Fruit fly (Drosophila melanogaster) whole organism, adult: ENCODE data around the gene Tgt.

Experiments used
- CG11617 ChIP-seq: fragments of 200-800 bp; sonication (Bioruptor generic); optimal IDR thresholded peaks from 2 replicates; lab custom pipeline; 2017; ENCODE audit warnings: mild to moderate bottlenecking, missing biosample characterization, missing genetic modification reagents, missing genetic modification characterization
- CG1620 ChIP-seq: fragments of 200-800 bp; sonication (Bioruptor generic); optimal IDR thresholded peaks from 2 replicates; lab custom pipeline; 2016; ENCODE audit warnings: missing biosample characterization, missing genetic modification characterization
- CG5204 ChIP-seq: fragments of 200-800 bp; sonication (Bioruptor generic); optimal IDR thresholded peaks from 2 replicates; lab custom pipeline; 2016; ENCODE audit warnings: missing biosample characterization, missing genetic modification characterization
- Clk ChIP-seq: fragments of 200-800 bp; sonication (Bioruptor generic); optimal IDR thresholded peaks from 2 replicates; lab custom pipeline; 2017; ENCODE audit warnings: missing biosample characterization, missing genetic modification characterization
- Crg-1 ChIP-seq: fragments of 200-800 bp; sonication (Bioruptor generic); optimal IDR thresholded peaks from 2 replicates; lab custom pipeline; 2016; ENCODE audit warnings: missing biosample characterization, missing genetic modification characterization
- bab1 ChIP-seq: fragments of 200-800 bp; sonication (Bioruptor generic); optimal IDR thresholded peaks from 3 replicates; lab custom pipeline; 2019; ENCODE audit warnings: missing biosample characterization, mild to moderate bottlenecking, missing genetic modification characterization, moderate library complexity
- kay ChIP-seq: fragments of 200-800 bp; sonication (Bioruptor generic); peaks from one replicate; lab custom pipeline; 2016; ENCODE audit warnings: missing biosample characterization, missing genetic modification characterization, borderline replicate concordance
- toe ChIP-seq: fragments of 200-800 bp; sonication (Bioruptor generic); optimal IDR thresholded peaks from 2 replicates; lab custom pipeline; 2016; ENCODE audit warnings: missing biosample characterization, missing genetic modification characterization

DNA sequence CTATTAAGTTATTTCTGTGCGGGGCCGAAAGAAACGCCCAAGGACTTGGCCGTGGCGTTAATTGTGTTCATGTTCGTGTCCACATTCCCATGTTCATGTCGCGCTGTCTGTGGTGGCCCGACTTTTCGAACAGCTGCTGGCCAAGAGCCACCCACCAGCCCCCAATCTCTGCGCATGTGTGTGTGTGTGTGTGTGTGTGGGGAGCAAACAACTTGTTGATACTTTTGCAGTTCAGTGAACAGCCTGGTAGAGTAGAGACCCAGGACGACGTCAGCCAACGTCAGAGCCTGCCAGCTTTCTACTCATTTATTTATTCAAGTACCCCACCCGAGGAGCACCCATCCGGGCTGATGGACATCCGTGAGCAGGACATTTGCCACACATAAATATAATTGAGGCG, 46.9 kb upstream of the Tgt start:
- TF ChIP-seq CG5204 (GFP tag; lab: Kevin White, UChicago): no peak
- no peak for TF ChIP-seq Crg-1 (GFP tag; lab: Kevin White, UChicago)
- no peak for TF ChIP-seq CG1620 (GFP tag; lab: Kevin White, UChicago)
- TF ChIP-seq kay (GFP tag; lab: Kevin White, UChicago): no peak
- TF ChIP-seq toe (GFP tag; lab: Kevin White, UChicago): no peak
- no peak for TF ChIP-seq CG11617 (GFP tag; lab: Kevin White, UChicago)
- TF ChIP-seq bab1 (GFP tag; lab: Kevin White, UChicago): no peak
- TF ChIP-seq Clk: no peak
